Worm (Caenorhabditis elegans): ENCODE results near the gene F59F5.5.

DNA sequence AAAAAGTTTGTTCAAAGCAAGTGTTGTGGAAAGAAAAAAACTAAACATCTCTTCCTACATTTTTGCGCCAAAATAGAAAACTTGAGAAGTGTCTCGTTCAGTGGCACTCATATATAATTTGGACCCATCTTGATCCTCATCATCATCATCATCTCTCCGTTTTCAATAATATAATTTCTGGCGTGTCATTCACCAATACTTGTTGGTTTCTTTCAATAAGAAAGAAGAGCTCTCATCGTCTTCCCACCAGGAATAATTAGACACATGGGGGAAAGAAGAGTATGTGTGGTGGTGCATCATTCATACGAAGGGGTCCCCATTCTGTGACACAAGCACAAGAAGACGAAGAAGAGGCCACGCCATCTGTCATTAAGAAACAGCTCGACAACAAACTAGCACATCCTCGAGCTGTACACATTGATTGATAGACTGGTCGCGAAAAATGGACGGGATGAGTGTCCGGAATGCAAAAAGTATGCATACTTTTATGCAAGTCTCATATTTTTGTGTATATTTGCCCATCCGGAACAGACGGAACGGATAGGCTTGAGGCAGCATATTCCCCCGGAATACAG, 45.5 kb downstream of the F59F5.5 start:
- TF ChIP-seq him-1 (tag; optimal IDR thresholded peaks at IDR 0.05) (no peak), W03F9.2 (tag; optimal IDR thresholded peaks at IDR 0.05) (no peak)

Data from whole organism, L4/young adult.